Fruit fly (Drosophila melanogaster) whole organism, prepupa: ENCODE data around the gene Ulp1.

Source experiments
- Blimp-1 ChIP-seq: fragments of 200-800 bp; sonication (Bioruptor generic); optimal IDR thresholded peaks from 3 replicates; lab custom pipeline; 2017; ENCODE audit warnings: missing biosample characterization, missing genetic modification characterization, mild to moderate bottlenecking, moderate library complexity, missing genetic modification reagents
- CG11294 ChIP-seq: fragments of 200-800 bp; sonication (Bioruptor generic); IDR thresholded peaks from 2 replicates; pipeline ENCODE4 v1.3.6; 2022; ENCODE audit warnings: missing biosample characterization, missing genetic modification characterization
- CG1621 ChIP-seq: fragments of 200-800 bp; sonication (Bioruptor generic); optimal IDR thresholded peaks from 3 replicates; lab custom pipeline; 2018; ENCODE audit warnings: missing biosample characterization, mild to moderate bottlenecking, missing genetic modification characterization
- CG16779 ChIP-seq: fragments of 200-800 bp; sonication (Bioruptor generic); optimal IDR thresholded peaks from 3 replicates; lab custom pipeline; 2017; ENCODE audit warnings: missing biosample characterization, mild to moderate bottlenecking, missing genetic modification characterization
- CG34406 ChIP-seq: fragments of 200-800 bp; sonication (Bioruptor generic); optimal IDR thresholded peaks from 3 replicates; lab custom pipeline; 2016; ENCODE audit warnings: missing biosample characterization, missing genetic modification characterization
- Hr4 ChIP-seq: fragments of 200-800 bp; sonication (Bioruptor generic); optimal IDR thresholded peaks from 3 replicates; lab custom pipeline; 2016; ENCODE audit warnings: missing biosample characterization, missing genetic modification characterization
- Sox14 ChIP-seq: fragments of 200-800 bp; sonication (Bioruptor generic); optimal IDR thresholded peaks from 3 replicates; lab custom pipeline; 2016; ENCODE audit warnings: missing biosample characterization, missing genetic modification characterization
- fd59A ChIP-seq: fragments of 200-800 bp; sonication (Bioruptor generic); optimal IDR thresholded peaks from 2 replicates; lab custom pipeline; 2017; ENCODE audit warnings: missing biosample characterization, mild to moderate bottlenecking, missing genetic modification characterization, missing genetic modification reagents
- pdm3 ChIP-seq: fragments of 200-800 bp; sonication (Bioruptor generic); optimal IDR thresholded peaks from 3 replicates; lab custom pipeline; 2016; ENCODE audit warnings: missing biosample characterization, missing genetic modification characterization
- salr ChIP-seq, 2 experiments: fragments of 200-800 bp; sonication (Bioruptor generic); optimal IDR thresholded peaks; 3 replicates each; lab custom pipeline; 2016 to 2018; ENCODE audit warnings: missing biosample characterization in 2 of 2, missing genetic modification characterization in 2 of 2, mild to moderate bottlenecking in 1 of 2
- topi ChIP-seq: fragments of 200-800 bp; sonication (Bioruptor generic); optimal IDR thresholded peaks from 3 replicates; lab custom pipeline; 2016; ENCODE audit warnings: missing biosample characterization, missing genetic modification characterization

- TF ChIP-seq CG34406 (no peak), fd59A (GFP tag; lab: Kevin White, UChicago) (no peak), CG16779 (no peak), CG11294 (GFP tag; lab: Robert Waterston, UW) (no peak), salr (GFP tag; optimal IDR thresholded peaks at IDR 0.05; lab: Kevin White, UChicago) (no peak), pdm3 (GFP tag; lab: Kevin White, UChicago) (no peak), Hr4 (GFP tag; lab: Kevin White, UChicago) (no peak), CG1621 (no peak), Sox14 (GFP tag; lab: Kevin White, UChicago) (no peak), Blimp-1 (GFP tag; lab: Kevin White, UChicago) (no peak), topi (GFP tag; lab: Kevin White, UChicago) (no peak)
Measured at dm6 chrX:19167032-19167568, 40.9 kb downstream of the Ulp1 start, which contains the start of gene RhoGAP18B.
